Fruit fly (Drosophila melanogaster): Measurements from ENCODE around the gene Sgs5.

Sgs5 gene

DNA sequence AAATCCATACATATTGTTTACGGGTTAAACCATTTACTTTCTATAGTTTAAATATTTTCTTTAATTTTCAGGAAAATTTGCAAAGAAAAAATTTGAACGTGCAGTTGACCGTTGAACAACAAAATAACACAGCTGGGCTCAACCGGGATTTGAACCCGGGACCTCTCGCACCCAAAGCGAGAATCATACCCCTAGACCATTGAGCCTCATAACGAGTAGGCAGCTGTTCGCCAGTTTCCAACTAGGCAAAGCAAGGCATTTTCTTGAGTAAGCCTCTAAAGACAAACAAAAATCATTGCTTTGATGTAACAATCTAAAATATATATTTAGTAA lies 22.8 kb downstream of the Sgs5 start:
- TF ChIP-seq CG14711 (tag; optimal IDR thresholded peaks at IDR 0.05), result no peak
- TF ChIP-seq toe (GFP tag; optimal IDR thresholded peaks at IDR 0.05), result no peak
- TF ChIP-seq ovo (GFP tag; optimal IDR thresholded peaks at IDR 0.05), result no peak
- no peak for TF ChIP-seq Crg-1 (GFP tag; optimal IDR thresholded peaks at IDR 0.05)
- no peak for TF ChIP-seq Mnt (GFP tag; optimal IDR thresholded peaks at IDR 0.05)
- no peak for TF ChIP-seq CG5204 (GFP tag; optimal IDR thresholded peaks at IDR 0.05)
- no peak for TF ChIP-seq CG7045 (GFP tag; optimal IDR thresholded peaks at IDR 0.05)
- TF ChIP-seq tj (GFP tag; optimal IDR thresholded peaks at IDR 0.05), result no peak
- no peak for TF ChIP-seq CG11617 (GFP tag; optimal IDR thresholded peaks at IDR 0.05)
- no peak for TF ChIP-seq Hr96 (GFP tag; optimal IDR thresholded peaks at IDR 0.05)
- no peak for TF ChIP-seq CG33017 (tag; optimal IDR thresholded peaks at IDR 0.05)
- no peak for TF ChIP-seq pad (GFP tag; optimal IDR thresholded peaks at IDR 0.05)
- no peak for TF ChIP-seq cic (GFP tag; optimal IDR thresholded peaks at IDR 0.05)

- no peak for TF ChIP-seq Crg-1 (GFP tag; optimal IDR thresholded peaks at IDR 0.05)
- no peak for TF ChIP-seq Mnt (GFP tag; optimal IDR thresholded peaks at IDR 0.05)
- TF ChIP-seq kay (GFP tag; ENCODE audit: borderline replicate concordance), result no peak
- TF ChIP-seq cic (GFP tag; optimal IDR thresholded peaks at IDR 0.05), result no peak
- TF ChIP-seq CG7045 (GFP tag; optimal IDR thresholded peaks at IDR 0.05), result no peak
- TF ChIP-seq CG33017 (tag; optimal IDR thresholded peaks at IDR 0.05), result no peak
- TF ChIP-seq Hr96 (GFP tag; optimal IDR thresholded peaks at IDR 0.05), result no peak
- TF ChIP-seq ovo (GFP tag; optimal IDR thresholded peaks at IDR 0.05), result no peak
- TF ChIP-seq CG5204 (GFP tag; optimal IDR thresholded peaks at IDR 0.05), result no peak
- TF ChIP-seq toe (GFP tag; optimal IDR thresholded peaks at IDR 0.05), result no peak
Observed at dm6 chr3R:17618699-17619150, 23.6 kb downstream of the Sgs5 start, which contains the start of the genes CG14324 and CG14326. Gene CG14324, minus strand, starts transcription at chr3R:17618799. Gene CG14326, plus strand, starts transcription at chr3R:17619100.

DNA sequence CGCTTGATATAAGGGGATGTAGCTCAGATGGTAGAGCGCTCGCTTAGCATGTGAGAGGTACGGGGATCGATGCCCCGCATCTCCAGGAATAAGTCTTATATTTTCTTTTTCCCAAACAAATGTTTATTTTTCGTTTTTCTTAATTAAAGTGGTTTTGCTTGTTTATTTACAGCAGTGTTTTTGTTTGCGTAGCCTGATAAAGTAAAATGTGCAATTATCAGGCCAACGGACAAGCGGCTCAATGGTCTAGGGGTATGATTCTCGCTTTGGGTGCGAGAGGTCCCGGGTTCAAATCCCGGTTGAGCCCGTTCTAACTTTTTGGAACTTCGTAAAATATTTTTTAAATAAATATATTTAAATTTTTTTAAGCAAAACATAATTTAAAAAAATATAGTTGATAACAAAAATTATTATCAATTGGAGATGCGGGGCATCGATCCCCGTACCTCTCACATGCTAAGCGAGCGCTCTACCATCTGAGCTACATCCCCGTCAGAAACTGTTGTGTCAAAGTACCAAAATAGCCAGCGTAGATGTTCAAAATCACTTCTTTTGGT lies 24.6 kb downstream of the Sgs5 start:
- peak; percentile 5 for TF ChIP-seq ovo (GFP tag; optimal IDR thresholded peaks at IDR 0.05)
- TF ChIP-seq Mnt (GFP tag; optimal IDR thresholded peaks at IDR 0.05), result peak; percentile 6
- no peak for TF ChIP-seq CG1620 (GFP tag; optimal IDR thresholded peaks at IDR 0.05)
- TF ChIP-seq bab1 (GFP tag; optimal IDR thresholded peaks at IDR 0.05), result peak; percentile 74
- TF ChIP-seq toe (GFP tag; optimal IDR thresholded peaks at IDR 0.05), result no peak
- TF ChIP-seq CG5204 (GFP tag; optimal IDR thresholded peaks at IDR 0.05), result no peak
- no peak for TF ChIP-seq CG11617 (GFP tag; optimal IDR thresholded peaks at IDR 0.05)
- TF ChIP-seq CG12768 (GFP tag; optimal IDR thresholded peaks at IDR 0.05), result peak; percentile 30
- TF ChIP-seq pad (GFP tag; optimal IDR thresholded peaks at IDR 0.05), result no peak
- no peak for TF ChIP-seq CG14711 (tag; optimal IDR thresholded peaks at IDR 0.05)
- no peak for TF ChIP-seq cic (GFP tag; optimal IDR thresholded peaks at IDR 0.05)
- no peak for TF ChIP-seq CG7045 (GFP tag; optimal IDR thresholded peaks at IDR 0.05)
- no peak for TF ChIP-seq Clk (GFP tag; optimal IDR thresholded peaks at IDR 0.05)
- TF ChIP-seq CG7101 (tag; optimal IDR thresholded peaks at IDR 0.05), result no peak
- no peak for TF ChIP-seq tj (GFP tag; optimal IDR thresholded peaks at IDR 0.05)
- TF ChIP-seq kay (GFP tag; ENCODE audit: borderline replicate concordance), result no peak
- TF ChIP-seq CG33017 (tag; optimal IDR thresholded peaks at IDR 0.05), result peak; percentile 22
- TF ChIP-seq Crg-1 (GFP tag; optimal IDR thresholded peaks at IDR 0.05), result no peak
- TF ChIP-seq cnc (optimal IDR thresholded peaks at IDR 0.05), result no peak
- no peak for TF ChIP-seq Hr96 (GFP tag; optimal IDR thresholded peaks at IDR 0.05)

DNA sequence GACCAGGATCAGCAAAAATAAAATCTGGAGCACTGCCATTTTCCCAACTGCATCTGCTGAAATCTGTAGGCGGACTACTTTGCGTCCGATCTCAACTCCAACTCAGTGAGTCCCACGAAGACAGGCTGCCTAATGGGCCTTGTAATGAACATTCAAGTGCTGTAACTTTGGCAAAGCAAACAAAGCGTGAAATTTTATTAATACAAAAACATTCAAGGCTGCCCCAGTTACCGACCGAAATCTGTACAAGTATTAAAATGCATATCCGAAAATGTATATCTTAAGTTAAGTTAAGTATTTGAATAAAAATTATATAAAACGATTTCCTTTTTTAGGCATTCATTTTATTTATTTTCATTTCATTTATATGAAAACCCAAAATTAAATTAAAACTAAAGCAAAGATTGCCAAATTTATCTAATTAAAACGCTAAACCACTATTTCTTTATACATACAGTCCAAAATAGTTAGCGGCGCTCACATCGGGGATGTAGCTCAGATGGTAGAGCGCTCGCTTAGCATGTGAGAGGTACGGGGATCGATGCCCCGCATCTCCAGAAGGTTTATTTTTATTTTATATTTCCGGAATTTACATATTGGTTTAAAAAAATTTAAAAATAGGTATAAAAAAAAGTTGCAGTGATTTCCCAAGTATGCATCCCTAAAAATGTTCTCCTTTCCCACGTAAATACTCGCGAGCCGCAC lies 27.1 kb downstream of the Sgs5 start, which contains the start of gene CG14323:
Gene CG14323 (minus strand): TSS at position 51 of the 705 bp plus-strand sequence.
- TF ChIP-seq pad (GFP tag; optimal IDR thresholded peaks at IDR 0.05) (no peak), bab1 (GFP tag; optimal IDR thresholded peaks at IDR 0.05) (peak; percentile 26)

DNA sequence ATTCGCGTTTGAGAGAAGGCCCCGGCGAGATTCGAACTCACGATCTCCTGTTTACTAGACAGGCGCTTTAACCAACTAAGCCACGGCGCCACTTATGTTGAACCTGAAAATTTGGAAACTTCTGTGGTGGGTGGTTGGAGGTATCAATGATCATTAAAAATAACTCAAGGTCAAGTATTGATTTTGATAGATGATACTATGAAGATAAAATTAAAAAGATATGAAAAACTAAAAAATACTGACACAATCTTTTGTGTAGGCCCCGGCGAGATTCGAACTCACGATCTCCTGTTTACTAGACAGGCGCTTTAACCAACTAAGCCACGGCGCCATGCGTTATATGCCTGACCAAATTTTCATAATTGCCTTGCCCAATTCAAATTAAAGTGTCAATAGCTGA lies 29.4 kb downstream of the Sgs5 start:
- no peak for TF ChIP-seq Crg-1 (GFP tag; optimal IDR thresholded peaks at IDR 0.05)

DNA sequence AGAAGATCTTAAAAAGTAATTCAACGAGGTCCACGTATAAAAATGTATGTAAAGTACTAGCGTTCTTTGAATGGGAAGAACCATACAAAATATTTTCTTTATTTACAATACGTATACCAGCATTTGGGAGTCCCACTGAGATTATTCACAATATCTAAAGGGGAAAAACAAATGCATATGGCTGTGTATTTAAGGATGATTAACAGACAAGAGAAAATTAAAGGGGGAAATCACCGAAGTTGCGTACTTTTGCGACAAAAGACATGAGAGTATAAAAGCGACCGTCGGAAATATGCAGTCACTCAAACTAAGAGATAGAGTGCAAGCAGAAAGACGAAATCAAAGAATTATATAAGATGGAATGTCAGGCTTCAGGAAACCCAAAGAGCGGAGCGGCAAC lies 29.8 kb downstream of the Sgs5 start, which contains the start of gene AttD:
Gene AttD (plus strand): TSS at position 301 of the 400 bp plus-strand sequence.
- TF ChIP-seq CG14711 (tag; optimal IDR thresholded peaks at IDR 0.05), result no peak
- no peak for TF ChIP-seq pad (GFP tag; optimal IDR thresholded peaks at IDR 0.05)
- no peak for TF ChIP-seq cic (GFP tag; optimal IDR thresholded peaks at IDR 0.05)
- TF ChIP-seq CG7101 (tag; optimal IDR thresholded peaks at IDR 0.05), result no peak
- no peak for TF ChIP-seq kay (GFP tag; ENCODE audit: borderline replicate concordance)
- no peak for TF ChIP-seq Crg-1 (GFP tag; optimal IDR thresholded peaks at IDR 0.05)
- TF ChIP-seq bab1 (GFP tag; optimal IDR thresholded peaks at IDR 0.05), result no peak

DNA sequence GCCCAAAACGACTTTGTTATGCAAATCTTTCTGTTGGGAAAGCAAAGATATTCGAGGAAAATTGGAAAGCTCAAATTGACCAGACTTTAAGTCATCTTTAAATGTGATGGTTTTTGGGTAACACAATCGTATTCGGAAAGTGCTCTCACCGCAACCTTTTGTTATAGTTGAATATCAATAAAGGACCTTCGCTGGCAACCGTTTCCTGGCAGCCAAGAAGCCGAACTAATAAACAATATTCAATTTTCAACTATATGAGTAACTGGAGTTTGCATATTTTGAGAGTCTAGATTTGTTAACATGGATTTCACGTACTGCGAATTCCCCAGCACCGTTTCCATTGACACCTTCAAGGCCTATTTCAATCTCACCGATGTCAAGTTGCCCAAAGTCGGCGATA lies 31.7 kb downstream of the Sgs5 start, which contains the start of gene CG14325:
Gene CG14325 (plus strand): TSS at position 301 of the 400 bp plus-strand sequence.
- TF ChIP-seq CG12768 (GFP tag; optimal IDR thresholded peaks at IDR 0.05), result no peak
- TF ChIP-seq CG33017 (tag; optimal IDR thresholded peaks at IDR 0.05), result no peak
- no peak for TF ChIP-seq cic (GFP tag; optimal IDR thresholded peaks at IDR 0.05)
- TF ChIP-seq CG14711 (tag; optimal IDR thresholded peaks at IDR 0.05), result no peak
- TF ChIP-seq Crg-1 (GFP tag; optimal IDR thresholded peaks at IDR 0.05), result no peak
- no peak for TF ChIP-seq bab1 (GFP tag; optimal IDR thresholded peaks at IDR 0.05)
- no peak for TF ChIP-seq Mnt (GFP tag; optimal IDR thresholded peaks at IDR 0.05)
- TF ChIP-seq toe (GFP tag; optimal IDR thresholded peaks at IDR 0.05), result no peak
- TF ChIP-seq CG7045 (GFP tag; optimal IDR thresholded peaks at IDR 0.05), result no peak
- TF ChIP-seq Hr96 (GFP tag; optimal IDR thresholded peaks at IDR 0.05), result no peak
- no peak for TF ChIP-seq Clk (GFP tag; optimal IDR thresholded peaks at IDR 0.05)
- TF ChIP-seq pad (GFP tag; optimal IDR thresholded peaks at IDR 0.05), result no peak
- no peak for TF ChIP-seq CG11617 (GFP tag; optimal IDR thresholded peaks at IDR 0.05)
- TF ChIP-seq ovo (GFP tag; optimal IDR thresholded peaks at IDR 0.05), result no peak
- no peak for TF ChIP-seq kay (GFP tag; ENCODE audit: borderline replicate concordance)
